Fruit fly (Drosophila melanogaster): ENCODE data around the gene NimC4.
A peak's percentile ranks its signal among the peaks of the same experiment; 100 is the strongest.

DNA sequence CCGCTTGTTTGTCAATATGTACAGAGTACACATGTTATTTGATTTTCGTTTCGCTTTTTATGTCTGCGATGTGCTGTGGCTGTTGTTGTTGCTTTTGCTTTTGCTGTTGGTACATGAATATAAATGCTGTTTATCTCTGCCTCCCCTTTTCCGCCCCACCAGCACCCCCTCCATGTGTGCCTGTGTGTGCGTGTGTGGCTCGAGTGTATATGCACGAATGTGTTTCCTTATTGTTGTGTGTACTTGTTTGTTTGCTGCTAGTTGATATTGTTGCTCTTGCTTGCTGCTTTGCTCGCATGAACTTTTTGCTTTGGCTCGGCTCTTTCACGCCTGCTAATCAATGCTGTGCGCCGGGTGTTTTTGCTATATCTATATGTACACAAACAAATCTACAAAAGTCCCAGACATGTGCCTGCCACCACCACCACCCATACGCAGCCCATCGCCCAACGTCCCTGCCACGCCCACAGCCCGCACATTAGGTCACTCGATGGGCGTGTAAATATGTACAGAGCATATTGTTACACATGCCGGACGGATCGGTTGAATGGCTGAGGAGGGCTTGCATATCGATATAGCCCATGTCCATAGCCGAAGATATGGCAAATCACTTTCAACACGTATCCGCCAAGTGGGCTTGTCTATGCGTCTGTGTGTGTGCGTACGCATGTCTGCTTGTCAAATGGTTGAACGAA lies 23.2 kb upstream of the NimC4 start:
- peak; percentile 86 for TF ChIP-seq CG14711 (tag; optimal IDR thresholded peaks at IDR 0.05)
- peak; percentile 94 for TF ChIP-seq CG7101 (tag; optimal IDR thresholded peaks at IDR 0.05)
- peak; percentile 89 for TF ChIP-seq pad (GFP tag; optimal IDR thresholded peaks at IDR 0.05)
- TF ChIP-seq ovo (GFP tag; optimal IDR thresholded peaks at IDR 0.05) = peak; percentile 97
- TF ChIP-seq CG7045 (GFP tag; optimal IDR thresholded peaks at IDR 0.05) = peak; percentile 97
- peak; percentile 91 for TF ChIP-seq Clk (GFP tag; optimal IDR thresholded peaks at IDR 0.05)
- TF ChIP-seq Mnt (GFP tag; optimal IDR thresholded peaks at IDR 0.05) = peak; percentile 76
- TF ChIP-seq CG12768 (GFP tag; optimal IDR thresholded peaks at IDR 0.05) = peak; percentile 95
- TF ChIP-seq kay (GFP tag; ENCODE audit: borderline replicate concordance) = peak; percentile 98
- no peak for TF ChIP-seq cnc (optimal IDR thresholded peaks at IDR 0.05)
